Fruit fly (Drosophila melanogaster): ENCODE measurements around the gene Plod.
A peak's percentile ranks its signal among the peaks of the same experiment; 100 is the strongest.

Gene Plod

dm6 chr3L:11169299-11170181, 36.3 kb downstream of the Plod start, which contains the start of the genes wls and Adck5:
TSS of gene wls (minus strand) at chr3L:11169625.
TSS of gene Adck5 (plus strand) at chr3L:11169817.
- TF ChIP-seq Lpt (GFP tag; optimal IDR thresholded peaks at IDR 0.05) = no peak
- peak in 1 of 2 experiments; percentile 50 for TF ChIP-seq salr (GFP tag; optimal IDR thresholded peaks at IDR 0.05)
- no peak for TF ChIP-seq CG11294 (GFP tag; IDR thresholded peaks at IDR 0.05)
- TF ChIP-seq spab (GFP tag; optimal IDR thresholded peaks at IDR 0.05) = no peak
- no peak for TF ChIP-seq pdm3 (GFP tag; optimal IDR thresholded peaks at IDR 0.05)
- no peak for TF ChIP-seq Eip75B (GFP tag; optimal IDR thresholded peaks at IDR 0.05)
- peak; percentile 6 for TF ChIP-seq CG11762 (GFP tag; optimal IDR thresholded peaks at IDR 0.05; ENCODE audit: insufficient read depth)
- peak; percentile 75 for TF ChIP-seq CG3919 (GFP tag; optimal IDR thresholded peaks at IDR 0.05)
- peak; percentile 34 for TF ChIP-seq CG16779 (tag; optimal IDR thresholded peaks at IDR 0.05)
- TF ChIP-seq Hr39 (GFP tag; optimal IDR thresholded peaks at IDR 0.05) = peak; percentile 32
- TF ChIP-seq CG9139 (GFP tag; optimal IDR thresholded peaks at IDR 0.05) = peak; percentile 45
- no peak for TF ChIP-seq CG10669 (GFP tag; optimal IDR thresholded peaks at IDR 0.05)
- peak; percentile 67 for TF ChIP-seq CG34406 (GFP tag; optimal IDR thresholded peaks at IDR 0.05)
- peak; percentile 70 for TF ChIP-seq eg (GFP tag; IDR thresholded peaks at IDR 0.05)
- TF ChIP-seq OdsH (GFP tag; optimal IDR thresholded peaks at IDR 0.05) = no peak
- no peak for TF ChIP-seq Gug (GFP tag; IDR thresholded peaks at IDR 0.05)
- TF ChIP-seq CG8632 (GFP tag; optimal IDR thresholded peaks at IDR 0.05) = peak; percentile 52
- peak; percentile 61 for TF ChIP-seq CG1621 (tag; optimal IDR thresholded peaks at IDR 0.05)
- peak; percentile 84 for TF ChIP-seq fkh (GFP tag; optimal IDR thresholded peaks at IDR 0.05)
- TF ChIP-seq CG6163 (GFP tag; IDR thresholded peaks at IDR 0.05) = peak; percentile 71
- TF ChIP-seq cyc (GFP tag; optimal IDR thresholded peaks at IDR 0.05) = peak; percentile 51
- TF ChIP-seq CG15336 (GFP tag; IDR thresholded peaks at IDR 0.05) = 0 out of 2 replicates have a peak, but pooled peaks have one; percentile 19
- no peak for TF ChIP-seq Ets21C (GFP tag; optimal IDR thresholded peaks at IDR 0.05)
- peak; percentile 67 for TF ChIP-seq CG6854 (GFP tag; optimal IDR thresholded peaks at IDR 0.05)
- peak; percentile 87 for TF ChIP-seq Eip78C (GFP tag)
- peak; percentile 32 for TF ChIP-seq CG6808 (GFP tag; optimal IDR thresholded peaks at IDR 0.05)
- peak; percentile 62 for TF ChIP-seq Blimp-1 (GFP tag; optimal IDR thresholded peaks at IDR 0.05)
- no peak for TF ChIP-seq acj6 (GFP tag; optimal IDR thresholded peaks at IDR 0.05)
- TF ChIP-seq Eip93F (GFP tag; optimal IDR thresholded peaks at IDR 0.05) = no peak
- peak; percentile 66 for TF ChIP-seq CG7368 (GFP tag; optimal IDR thresholded peaks at IDR 0.05)
- TF ChIP-seq esn (GFP tag; optimal IDR thresholded peaks at IDR 0.05) = peak; percentile 82
- TF ChIP-seq net (GFP tag; optimal IDR thresholded peaks at IDR 0.05) = peak; percentile 76
- peak; percentile 35 for TF ChIP-seq CG8319 (GFP tag; optimal IDR thresholded peaks at IDR 0.05)
- peak; percentile 38 for TF ChIP-seq CG31627 (GFP tag; optimal IDR thresholded peaks at IDR 0.05)
- peak; percentile 20 for TF ChIP-seq CG3032 (tag; optimal IDR thresholded peaks at IDR 0.05)
- peak; percentile 59 for TF ChIP-seq CG6792 (GFP tag; optimal IDR thresholded peaks at IDR 0.05)
- no peak for TF ChIP-seq CG8119 (GFP tag; IDR thresholded peaks at IDR 0.05)
- TF ChIP-seq fd59A (GFP tag; optimal IDR thresholded peaks at IDR 0.05) = no peak
- peak; percentile 70 for TF ChIP-seq Sox102F (GFP tag; optimal IDR thresholded peaks at IDR 0.05)
- peak; percentile 46 for TF ChIP-seq fd85E (GFP tag; optimal IDR thresholded peaks at IDR 0.05)
- peak; percentile 69 for TF ChIP-seq lz (GFP tag; optimal IDR thresholded peaks at IDR 0.05)
- TF ChIP-seq achi (GFP tag; optimal IDR thresholded peaks at IDR 0.05) = peak; percentile 77
- peak; percentile 66 for TF ChIP-seq topi (GFP tag; optimal IDR thresholded peaks at IDR 0.05)
- no peak for TF ChIP-seq vri (GFP tag; optimal IDR thresholded peaks at IDR 0.05)
